Worm (Caenorhabditis elegans): ENCODE data around the gene K02C4.2.
A peak's percentile ranks its signal among the peaks of the same experiment; 100 is the strongest.

DNA sequence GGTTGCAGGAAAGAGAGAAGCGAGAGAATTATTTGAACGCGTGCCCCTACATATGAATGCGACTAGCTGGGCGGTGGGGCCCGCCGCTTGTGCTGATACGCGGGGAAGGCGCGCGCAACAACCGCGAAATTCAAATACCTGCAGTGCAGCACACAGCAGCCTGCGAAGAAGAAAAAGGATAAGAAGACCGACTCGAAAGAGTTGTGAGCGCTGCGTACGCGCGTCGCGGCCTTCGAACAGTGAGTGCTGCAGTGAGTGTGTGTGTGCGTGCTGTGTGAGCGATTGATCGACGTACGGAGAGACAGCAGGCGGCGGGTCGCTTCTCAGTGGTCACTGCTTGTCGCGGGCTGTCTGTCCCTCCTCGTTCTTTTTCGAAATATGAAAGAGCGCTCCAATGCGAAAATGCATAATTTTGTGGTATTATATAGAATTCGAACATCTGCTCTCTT lies 47.3 kb upstream of the K02C4.2 start:
- no peak for TF ChIP-seq nhr-27 (tag; optimal IDR thresholded peaks at IDR 0.05)
- no peak for TF ChIP-seq nhr-120 (GFP tag; IDR thresholded peaks at IDR 0.05)
- TF ChIP-seq zim-3 (tag; optimal IDR thresholded peaks at IDR 0.05) = peak; percentile 47
- TF ChIP-seq ztf-18 (tag; optimal IDR thresholded peaks at IDR 0.05) = peak; percentile 78
- TF ChIP-seq ceh-27 (GFP tag; optimal IDR thresholded peaks at IDR 0.05) = peak; percentile 87
- no peak for TF ChIP-seq aptf-2 (GFP tag; conservative IDR thresholded peaks at IDR 0.05)
- TF ChIP-seq aptf-3 (GFP tag; IDR thresholded peaks at IDR 0.05) = no peak
- TF ChIP-seq zfh-2 (GFP tag; conservative IDR thresholded peaks at IDR 0.05) = peak; percentile 100
- peak in 1 of 3 experiments; percentile 89 for TF ChIP-seq lin-35 (GFP tag; optimal IDR thresholded peaks at IDR 0.05)
- TF ChIP-seq ztf-22 (GFP tag; optimal IDR thresholded peaks at IDR 0.05) = peak; percentile 72
- no peak for TF ChIP-seq Y79H2A.3 (GFP tag; conservative IDR thresholded peaks at IDR 0.05)
- no peak for TF ChIP-seq snpc-1.1 (tag; optimal IDR thresholded peaks at IDR 0.05; ENCODE audit: insufficient read depth)

Data from whole organism, young adult.